Worm (Caenorhabditis elegans): ENCODE results near the gene C46C2.5.

C46C2.5 gene

DNA sequence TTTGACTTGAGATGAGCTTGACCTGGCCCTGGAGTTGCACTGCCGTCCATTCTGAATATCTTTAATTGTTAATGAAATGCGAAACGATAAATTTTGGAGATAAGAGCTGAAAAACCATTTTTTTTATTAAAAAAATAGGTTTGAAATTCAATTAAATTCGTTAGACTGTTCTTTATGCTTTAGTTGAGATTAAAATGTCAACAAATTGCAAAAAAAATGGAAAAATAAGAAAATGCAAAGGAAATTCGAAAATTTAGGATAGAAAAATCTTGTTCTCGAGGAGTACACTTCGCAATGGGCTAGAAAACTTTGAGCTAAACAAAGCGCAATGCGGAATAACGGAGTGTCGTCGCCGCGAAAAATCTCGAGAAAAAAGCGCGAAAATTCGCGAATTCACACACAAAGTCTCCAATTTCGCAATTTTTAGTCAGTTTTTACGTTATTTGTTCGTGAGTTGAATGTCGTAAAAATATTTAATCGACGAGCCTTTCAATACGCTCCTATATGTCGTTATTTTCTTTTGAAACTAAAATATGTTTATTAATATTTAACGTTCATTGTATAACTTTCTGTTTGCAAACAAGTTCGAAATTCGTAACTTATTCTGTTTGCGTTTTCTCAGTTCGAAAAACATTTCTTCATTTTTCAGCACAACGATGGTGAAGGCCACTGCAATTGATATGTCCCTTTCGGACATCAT, 45.5 kb downstream of the C46C2.5 start, which contains the start of the genes rpb-12 and aly-2:
Gene rpb-12, minus strand, starts transcription at position 51 of the 700 bp plus-strand sequence.
Gene aly-2, plus strand, starts transcription at position 650 of the 700 bp plus-strand sequence.
- no peak for TF ChIP-seq hnd-1 (tag; optimal IDR thresholded peaks at IDR 0.05)
- no peak for TF ChIP-seq aly-1 (tag; optimal IDR thresholded peaks at IDR 0.05)
- TF ChIP-seq pes-1 (GFP tag; IDR thresholded peaks at IDR 0.05): no peak
- TF ChIP-seq F13C5.2 (tag; optimal IDR thresholded peaks at IDR 0.05): no peak
- TF ChIP-seq ceh-36 (tag; optimal IDR thresholded peaks at IDR 0.05): no peak

DNA sequence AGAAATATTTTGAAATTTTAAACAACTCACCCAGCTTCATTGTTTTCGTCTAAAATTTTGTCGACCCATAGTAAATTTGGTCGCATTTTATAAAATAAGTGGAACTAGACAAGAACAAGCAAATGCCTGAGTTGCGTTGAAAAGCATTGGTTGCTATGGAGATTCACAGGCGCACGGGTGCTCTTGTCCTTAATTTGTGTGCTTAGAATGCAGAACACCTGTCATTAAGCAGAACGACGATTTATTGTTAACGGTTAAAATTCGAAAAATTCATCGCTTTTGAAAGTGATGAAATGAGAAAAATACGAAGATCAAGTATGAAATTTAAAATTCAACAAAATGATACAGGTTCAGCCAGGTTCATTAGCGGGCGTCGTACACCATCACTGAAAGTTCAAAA, 46.3 kb downstream of the C46C2.5 start, which contains the start of gene daf-10:
Gene daf-10, minus strand, starts transcription at position 101 of the 400 bp plus-strand sequence.
- TF ChIP-seq ets-7 (tag; optimal IDR thresholded peaks at IDR 0.05): no peak
- no peak for TF ChIP-seq hmbx-1 (tag; optimal IDR thresholded peaks at IDR 0.05)
- TF ChIP-seq hnd-1 (tag; optimal IDR thresholded peaks at IDR 0.05): no peak
- no peak for TF ChIP-seq tbx-37 (GFP tag; conservative IDR thresholded peaks at IDR 0.05)
- TF ChIP-seq ceh-36 (tag; optimal IDR thresholded peaks at IDR 0.05): no peak

- TF ChIP-seq ama-1 (optimal IDR thresholded peaks at IDR 0.05): no peak
- TF ChIP-seq tbx-11 (GFP tag; IDR thresholded peaks at IDR 0.05): no peak
- TF ChIP-seq aly-1 (tag; optimal IDR thresholded peaks at IDR 0.05): no peak
- TF ChIP-seq pes-1 (GFP tag; IDR thresholded peaks at IDR 0.05): no peak
- no peak for TF ChIP-seq hnd-1 (tag; optimal IDR thresholded peaks at IDR 0.05)
- no peak for TF ChIP-seq ceh-13 (GFP tag; optimal IDR thresholded peaks at IDR 0.05)
- no peak for TF ChIP-seq tbx-37 (GFP tag; conservative IDR thresholded peaks at IDR 0.05)
- TF ChIP-seq tra-4 (tag; optimal IDR thresholded peaks at IDR 0.05): no peak
- TF ChIP-seq hmbx-1 (tag; optimal IDR thresholded peaks at IDR 0.05): no peak
- no peak for TF ChIP-seq sea-1 (GFP tag; conservative IDR thresholded peaks at IDR 0.05)
- no peak for TF ChIP-seq hmg-4 (GFP tag; optimal IDR thresholded peaks at IDR 0.05)
- TF ChIP-seq ets-7 (tag; optimal IDR thresholded peaks at IDR 0.05): no peak
- TF ChIP-seq scrt-1 (GFP tag; IDR thresholded peaks at IDR 0.05): no peak
Observed at ce11 chrIV:9144405-9144804, 48.0 kb downstream of the C46C2.5 start, which contains the start of gene flp-1. TSS of gene flp-1 (plus strand) at chrIV:9144705.
